Fruit fly (Drosophila melanogaster) whole organism, prepupa: ENCODE data around the gene CG5282.

Source experiments
- Blimp-1 ChIP-seq: fragments of 200-800 bp; sonication (Bioruptor generic); optimal IDR thresholded peaks from 3 replicates; lab custom pipeline; 2017; ENCODE audit warnings: missing biosample characterization, missing genetic modification characterization, mild to moderate bottlenecking, moderate library complexity, missing genetic modification reagents
- CG10631 ChIP-seq: fragments of 200-800 bp; sonication (Bioruptor generic); optimal IDR thresholded peaks from 2 replicates; lab custom pipeline; 2016; ENCODE audit warnings: missing biosample characterization, missing genetic modification characterization
- CG11294 ChIP-seq: fragments of 200-800 bp; sonication (Bioruptor generic); IDR thresholded peaks from 2 replicates; pipeline ENCODE4 v1.3.6; 2022; ENCODE audit warnings: missing biosample characterization, missing genetic modification characterization
- CG11902 ChIP-seq: fragments of 200-800 bp; sonication (Bioruptor generic); optimal IDR thresholded peaks from 3 replicates; lab custom pipeline; 2016; ENCODE audit warnings: missing biosample characterization, missing genetic modification characterization
- CG15336 ChIP-seq: fragments of 200-800 bp; sonication (Bioruptor generic); IDR thresholded peaks from 2 replicates; pipeline ENCODE4 v1.3.6; 2022; ENCODE audit warnings: missing biosample characterization, missing genetic modification characterization
- CG3032 ChIP-seq: fragments of 200-800 bp; optimal IDR thresholded peaks from 2 replicates; lab custom pipeline; 2019; ENCODE audit warnings: missing biosample characterization, mild to moderate bottlenecking, missing genetic modification characterization, moderate library complexity
- CG31627 ChIP-seq: fragments of 200-800 bp; sonication (Bioruptor generic); optimal IDR thresholded peaks from 3 replicates; lab custom pipeline; 2016; ENCODE audit warnings: missing biosample characterization, missing genetic modification characterization
- CG3919 ChIP-seq: fragments of 200-800 bp; sonication (Bioruptor generic); optimal IDR thresholded peaks from 3 replicates; lab custom pipeline; 2016; ENCODE audit warnings: missing biosample characterization, missing genetic modification characterization
- CG4318 ChIP-seq: fragments of 200-800 bp; sonication (Bioruptor generic); optimal IDR thresholded peaks from 3 replicates; lab custom pipeline; 2017; ENCODE audit warnings: missing biosample characterization, mild to moderate bottlenecking, missing genetic modification characterization
- CG6854 ChIP-seq: fragments of 200-800 bp; sonication (Bioruptor generic); optimal IDR thresholded peaks from 2 replicates; lab custom pipeline; 2017; ENCODE audit warnings: missing biosample characterization, mild to moderate bottlenecking, missing genetic modification characterization
- CG7368 ChIP-seq: fragments of 200-800 bp; sonication (Bioruptor generic); optimal IDR thresholded peaks from 3 replicates; lab custom pipeline; 2016; ENCODE audit warnings: missing biosample characterization, missing genetic modification characterization
- CG8119 ChIP-seq: fragments of 200-800 bp; sonication (Bioruptor generic); IDR thresholded peaks from 3 replicates; pipeline ENCODE4 v1.3.6; 2022; ENCODE audit warnings: missing biosample characterization, missing genetic modification characterization
- CG8319 ChIP-seq: fragments of 200-800 bp; sonication (Bioruptor generic); optimal IDR thresholded peaks from 3 replicates; lab custom pipeline; 2016; ENCODE audit warnings: missing biosample characterization, missing genetic modification characterization
- CG8632 ChIP-seq: fragments of 200-800 bp; sonication (Bioruptor generic); optimal IDR thresholded peaks from 3 replicates; lab custom pipeline; 2016; ENCODE audit warnings: missing biosample characterization, missing genetic modification characterization
- CG9139 ChIP-seq: fragments of 200-800 bp; sonication (Bioruptor generic); optimal IDR thresholded peaks from 3 replicates; lab custom pipeline; 2017; ENCODE audit warnings: missing biosample characterization, mild to moderate bottlenecking, missing genetic modification characterization
- Eip75B ChIP-seq: fragments of 200-800 bp; sonication (Bioruptor generic); optimal IDR thresholded peaks from 3 replicates; lab custom pipeline; 2016; ENCODE audit warnings: missing biosample characterization, missing genetic modification characterization
- Eip93F ChIP-seq: fragments of 200-800 bp; sonication (Bioruptor generic); optimal IDR thresholded peaks from 2 replicates; lab custom pipeline; 2016; ENCODE audit warnings: missing biosample characterization, mild to moderate bottlenecking, missing genetic modification characterization
- Ets21C ChIP-seq: fragments of 200-800 bp; sonication (Bioruptor generic); optimal IDR thresholded peaks from 3 replicates; lab custom pipeline; 2016; ENCODE audit warnings: missing biosample characterization, missing genetic modification characterization
- Ets96B ChIP-seq: fragments of 200-800 bp; optimal IDR thresholded peaks from 2 replicates; lab custom pipeline; 2019; ENCODE audit warnings: missing biosample characterization, mild to moderate bottlenecking, missing genetic modification characterization, moderate library complexity
- Hr39 ChIP-seq: fragments of 200-800 bp; sonication (Bioruptor generic); optimal IDR thresholded peaks from 2 replicates; lab custom pipeline; 2016; ENCODE audit warnings: missing biosample characterization, missing genetic modification characterization
- Hr4 ChIP-seq: fragments of 200-800 bp; sonication (Bioruptor generic); optimal IDR thresholded peaks from 3 replicates; lab custom pipeline; 2016; ENCODE audit warnings: missing biosample characterization, missing genetic modification characterization
- Lpt ChIP-seq: fragments of 200-800 bp; sonication (Bioruptor generic); optimal IDR thresholded peaks from 3 replicates; lab custom pipeline; 2016; ENCODE audit warnings: missing biosample characterization, missing genetic modification characterization
- Met ChIP-seq: fragments of 200-800 bp; sonication (Bioruptor generic); optimal IDR thresholded peaks from 3 replicates; lab custom pipeline; 2016; ENCODE audit warnings: missing biosample characterization, missing genetic modification characterization
- OdsH ChIP-seq: fragments of 200-800 bp; sonication (Bioruptor generic); optimal IDR thresholded peaks from 3 replicates; lab custom pipeline; 2016; ENCODE audit warnings: missing biosample characterization, missing genetic modification characterization
- Smox ChIP-seq: fragments of 200-800 bp; sonication (Bioruptor generic); optimal IDR thresholded peaks from 3 replicates; lab custom pipeline; 2016; ENCODE audit warnings: missing biosample characterization, missing genetic modification characterization
- acj6 ChIP-seq: fragments of 200-800 bp; sonication (Bioruptor generic); optimal IDR thresholded peaks from 3 replicates; lab custom pipeline; 2016; ENCODE audit warnings: missing biosample characterization, missing genetic modification characterization
- cyc ChIP-seq: fragments of 200-800 bp; sonication (Bioruptor generic); optimal IDR thresholded peaks from 3 replicates; lab custom pipeline; 2016; ENCODE audit warnings: missing biosample characterization, missing genetic modification characterization
- dac ChIP-seq: fragments of 200-800 bp; sonication (Bioruptor generic); optimal IDR thresholded peaks from 2 replicates; lab custom pipeline; 2017; ENCODE audit warnings: missing biosample characterization, mild to moderate bottlenecking, missing genetic modification characterization
- dsx ChIP-seq: fragments of 200-800 bp; optimal IDR thresholded peaks from 3 replicates; lab custom pipeline; 2019; ENCODE audit warnings: missing biosample characterization, mild to moderate bottlenecking, missing genetic modification characterization, moderate library complexity; ENCODE audit not compliant: poor library complexity, severe bottlenecking
- eg ChIP-seq: fragments of 200-800 bp; sonication (Bioruptor generic); IDR thresholded peaks from 3 replicates; pipeline ENCODE4 v1.3.6; 2022; ENCODE audit warnings: missing biosample characterization, missing genetic modification characterization
- lz ChIP-seq: fragments of 200-800 bp; sonication (Bioruptor generic); optimal IDR thresholded peaks from 3 replicates; lab custom pipeline; 2016; ENCODE audit warnings: missing biosample characterization, missing genetic modification characterization
- net ChIP-seq: fragments of 200-800 bp; sonication (Bioruptor generic); optimal IDR thresholded peaks from 3 replicates; lab custom pipeline; 2016; ENCODE audit warnings: missing biosample characterization, missing genetic modification characterization
- pdm3 ChIP-seq: fragments of 200-800 bp; sonication (Bioruptor generic); optimal IDR thresholded peaks from 3 replicates; lab custom pipeline; 2016; ENCODE audit warnings: missing biosample characterization, missing genetic modification characterization
- spab ChIP-seq: fragments of 200-800 bp; sonication (Bioruptor generic); optimal IDR thresholded peaks from 2 replicates; lab custom pipeline; 2017; ENCODE audit warnings: missing biosample characterization, mild to moderate bottlenecking, missing genetic modification characterization, missing genetic modification reagents
- ss ChIP-seq, 2 experiments: fragments of 200-800 bp; sonication (Bioruptor generic); optimal IDR thresholded peaks; 2 replicates in 1 of 2; 3 replicates in 1 of 2; lab custom pipeline; 2017 to 2018; ENCODE audit warnings: mild to moderate bottlenecking in 2 of 2, missing biosample characterization in 2 of 2, missing genetic modification characterization in 2 of 2, moderate library complexity in 1 of 2
- topi ChIP-seq: fragments of 200-800 bp; sonication (Bioruptor generic); optimal IDR thresholded peaks from 3 replicates; lab custom pipeline; 2016; ENCODE audit warnings: missing biosample characterization, missing genetic modification characterization
- vri ChIP-seq: fragments of 200-800 bp; sonication (Bioruptor generic); optimal IDR thresholded peaks from 3 replicates; lab custom pipeline; 2016; ENCODE audit warnings: missing biosample characterization, mild to moderate bottlenecking, missing genetic modification characterization

Gene CG5282

DNA sequence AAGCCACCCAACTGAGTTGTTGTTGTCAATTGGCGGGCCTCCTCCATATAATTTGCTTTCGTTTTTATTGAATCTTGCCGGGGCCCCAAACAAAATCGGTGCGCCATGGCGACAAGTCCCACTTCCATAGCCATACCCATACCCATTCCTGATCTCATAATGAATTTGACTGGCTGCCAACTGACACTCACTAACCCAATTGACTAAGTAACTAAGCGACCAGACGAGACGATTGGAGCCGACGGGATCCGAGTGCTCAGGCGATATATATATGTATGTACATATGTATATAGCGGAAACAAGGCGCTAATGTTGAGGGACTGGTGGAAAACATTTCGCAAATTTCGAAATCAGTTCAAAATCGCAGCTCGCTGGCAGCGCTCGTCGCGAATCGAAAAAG is 40.7 kb upstream of the CG5282 start, which contains the start of gene Tdh:
Tdh (plus strand) TSS at position 346 of the 400 bp plus-strand sequence.
- TF ChIP-seq vri (GFP tag; lab: Kevin White, UChicago) (no peak), eg (GFP tag; lab: Robert Waterston, UW) (no peak), cyc (GFP tag; lab: Kevin White, UChicago) (no peak), Ets21C (no peak), dsx (GFP tag; lab: Kevin White, UChicago) (no peak), CG3919 (GFP tag; lab: Kevin White, UChicago) (no peak), Met (no peak), topi (GFP tag; lab: Kevin White, UChicago) (no peak), CG11902 (no peak), Blimp-1 (GFP tag; lab: Kevin White, UChicago) (no peak), Hr39 (no peak), acj6 (GFP tag; lab: Kevin White, UChicago) (no peak), CG7368 (no peak), Eip75B (no peak), net (no peak), CG4318 (no peak), OdsH (GFP tag; lab: Kevin White, UChicago) (no peak), Smox (no peak)

DNA sequence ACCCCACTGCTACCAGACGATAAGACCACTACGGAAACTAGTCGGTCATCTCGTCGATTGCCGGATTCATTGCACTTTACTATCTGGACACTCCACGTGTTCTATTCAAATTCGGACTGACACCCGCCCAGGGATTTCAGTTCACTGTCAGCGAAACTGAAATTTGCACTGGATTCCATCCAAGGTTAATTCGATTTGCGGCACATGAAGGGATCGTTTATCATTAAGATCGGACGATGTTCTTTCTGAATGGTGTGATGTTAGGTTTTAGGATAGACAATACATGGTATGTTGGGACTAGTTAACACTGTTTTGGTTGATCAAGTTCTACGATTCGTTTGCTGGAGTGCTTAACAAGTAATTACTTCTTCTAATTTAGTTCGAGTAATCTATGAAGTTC is 40.1 kb upstream of the CG5282 start, which contains the start of gene CG42764:
CG42764 (minus strand) TSS at position 101 of the 400 bp plus-strand sequence.
- no peak for TF ChIP-seq CG8119 (GFP tag; lab: Robert Waterston, UW)
- TF ChIP-seq vri (GFP tag; lab: Kevin White, UChicago): no peak
- TF ChIP-seq OdsH (GFP tag; lab: Kevin White, UChicago): no peak
- no peak for TF ChIP-seq CG9139 (GFP tag; lab: Kevin White, UChicago)
- no peak for TF ChIP-seq lz (GFP tag; lab: Kevin White, UChicago)
- TF ChIP-seq CG10631 (GFP tag; lab: Kevin White, UChicago): no peak
- TF ChIP-seq CG11294: no peak
- TF ChIP-seq CG4318: no peak
- TF ChIP-seq Lpt (GFP tag; lab: Kevin White, UChicago): no peak
- no peak for TF ChIP-seq Met
- TF ChIP-seq Hr39: no peak
- no peak for TF ChIP-seq CG6854 (GFP tag; lab: Kevin White, UChicago)
- TF ChIP-seq pdm3 (GFP tag; lab: Kevin White, UChicago): no peak
- TF ChIP-seq CG8632 (GFP tag; lab: Kevin White, UChicago): no peak

DNA sequence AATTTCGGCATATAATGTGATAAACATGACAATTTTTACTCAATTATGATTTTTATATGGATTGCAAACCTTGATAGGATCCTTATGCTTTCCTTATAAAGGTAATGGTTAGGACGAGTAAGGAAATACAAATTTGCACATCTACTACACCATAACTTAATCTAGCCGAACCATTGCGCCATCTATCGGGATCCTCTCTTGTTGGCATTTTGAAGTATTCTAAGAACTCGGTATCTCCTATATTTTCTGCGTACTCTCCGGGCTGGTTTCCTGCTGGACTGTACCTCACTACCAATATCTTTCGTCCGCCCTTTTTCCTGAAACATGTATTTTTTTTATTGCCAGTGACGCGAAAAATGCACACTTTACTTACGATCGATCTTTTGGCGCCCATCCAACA is 38.8 kb upstream of the CG5282 start, which contains the start of gene atk:
atk (minus strand) TSS at position 186 of the 400 bp plus-strand sequence.
- TF ChIP-seq Hr4 (no peak), Eip75B (no peak), dac (GFP tag; lab: Kevin White, UChicago) (no peak), CG31627 (no peak), spab (GFP tag; lab: Kevin White, UChicago) (no peak), CG9139 (GFP tag; lab: Kevin White, UChicago) (no peak), Eip93F (GFP tag; lab: Kevin White, UChicago) (no peak), net (no peak), Ets21C (no peak), topi (GFP tag; lab: Kevin White, UChicago) (no peak)
- TF ChIP-seq, all 60 proteins: peak for 0

DNA sequence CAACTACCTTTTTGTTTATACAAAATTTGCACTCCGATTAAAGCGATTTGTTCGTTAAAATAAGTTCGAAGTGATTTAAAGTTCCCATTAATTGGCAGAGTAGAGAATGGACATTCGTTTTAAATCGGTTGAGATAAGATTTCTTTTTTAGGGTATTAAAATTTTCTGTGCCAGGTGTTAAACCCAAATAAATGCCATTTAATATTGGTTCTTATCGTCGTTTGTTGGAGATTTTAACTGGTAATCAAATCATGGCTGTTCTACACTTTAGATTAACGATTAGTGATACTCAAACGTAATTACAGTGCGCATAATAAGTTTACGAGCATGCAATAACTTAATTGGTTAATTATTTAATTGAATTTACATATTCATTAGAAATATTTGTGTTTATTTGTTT is 36.5 kb upstream of the CG5282 start:
- TF ChIP-seq ss (GFP tag; optimal IDR thresholded peaks at IDR 0.05; lab: Kevin White, UChicago) (no peak), CG6854 (GFP tag; lab: Kevin White, UChicago) (no peak), Eip93F (GFP tag; lab: Kevin White, UChicago) (no peak), CG3919 (GFP tag; lab: Kevin White, UChicago) (no peak), Ets96B (tag; lab: Kevin White, UChicago) (no peak), Eip75B (no peak), acj6 (GFP tag; lab: Kevin White, UChicago) (no peak)
- TF ChIP-seq, all 60 proteins: peak for 0

DNA sequence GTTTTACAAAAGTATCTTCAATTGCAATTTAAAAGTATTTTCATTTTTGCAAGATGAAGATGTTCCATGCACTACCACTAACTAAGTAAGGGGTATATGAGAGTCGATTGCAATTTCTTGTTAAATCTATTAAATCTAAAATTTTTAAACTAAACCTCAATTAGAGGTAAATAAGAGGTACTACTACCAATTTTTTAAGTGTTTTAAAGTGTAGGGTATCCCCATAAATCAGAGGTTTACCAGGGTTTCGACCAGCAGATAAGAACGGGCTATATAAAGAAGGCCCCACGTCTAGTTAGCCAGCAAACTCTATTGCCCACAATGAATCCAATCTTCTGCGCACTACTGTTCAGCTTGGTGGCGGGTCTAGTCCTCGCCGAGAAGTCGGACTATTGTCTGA is 34.5 kb upstream of the CG5282 start, which contains the start of gene mag:
mag (plus strand) TSS at position 301 of the 400 bp plus-strand sequence.
- no peak for TF ChIP-seq CG11902
- TF ChIP-seq dsx (GFP tag; lab: Kevin White, UChicago): no peak
- no peak for TF ChIP-seq dac (GFP tag; lab: Kevin White, UChicago)
- TF ChIP-seq Ets21C: no peak
- no peak for TF ChIP-seq CG15336 (GFP tag; lab: Robert Waterston, UW)
- no peak for TF ChIP-seq eg (GFP tag; lab: Robert Waterston, UW)
- TF ChIP-seq topi (GFP tag; lab: Kevin White, UChicago): no peak
- TF ChIP-seq CG10631 (GFP tag; lab: Kevin White, UChicago): no peak
- no peak for TF ChIP-seq CG8319
- no peak for TF ChIP-seq CG3032 (tag; lab: Kevin White, UChicago)
- TF ChIP-seq CG7368: no peak
- TF ChIP-seq CG4318: no peak
- no peak for TF ChIP-seq CG8632 (GFP tag; lab: Kevin White, UChicago)
